Worm (Caenorhabditis elegans): ENCODE data around the gene C24A8.6.

DNA sequence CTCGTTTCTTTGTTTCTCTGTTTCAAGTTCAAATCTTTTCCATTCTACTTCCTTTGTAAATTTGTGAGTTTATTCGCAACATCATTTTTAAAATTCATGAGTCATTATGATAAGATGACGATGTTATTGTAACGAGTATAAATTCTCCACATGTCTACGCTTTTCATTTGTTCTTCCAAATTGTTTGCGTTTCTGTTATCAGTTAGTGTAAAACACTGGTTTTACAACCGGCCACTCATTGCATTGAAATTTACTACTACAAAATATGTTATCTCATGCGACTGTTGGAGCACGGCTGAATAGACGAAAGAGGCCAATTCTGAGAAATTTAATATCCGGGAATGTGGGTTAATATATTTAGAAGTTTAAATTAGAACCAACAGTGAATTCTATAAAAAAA is 49.8 kb downstream of the C24A8.6 start, which contains the start of gene C52B9.19:
- TF ChIP-seq nhr-76 (tag; optimal IDR thresholded peaks at IDR 0.05), result no peak
- TF ChIP-seq unc-62 (GFP tag; optimal IDR thresholded peaks at IDR 0.05), result no peak
- TF ChIP-seq nhr-28 (tag; optimal IDR thresholded peaks at IDR 0.05), result no peak
- TF ChIP-seq lin-13 (tag; optimal IDR thresholded peaks at IDR 0.05), result no peak
- no peak for TF ChIP-seq pha-4 (tag; optimal IDR thresholded peaks at IDR 0.05)
- no peak for TF ChIP-seq mep-1 (tag; optimal IDR thresholded peaks at IDR 0.05)
- TF ChIP-seq hlh-1 (tag; optimal IDR thresholded peaks at IDR 0.05), result no peak
- no peak for TF ChIP-seq mls-2 (tag; optimal IDR thresholded peaks at IDR 0.05)
- no peak for TF ChIP-seq elt-1 (tag; optimal IDR thresholded peaks at IDR 0.05; ENCODE audit: borderline replicate concordance, insufficient read depth)
- TF ChIP-seq lsy-2 (tag; optimal IDR thresholded peaks at IDR 0.05), result no peak
- TF ChIP-seq lin-32 (GFP tag; optimal IDR thresholded peaks at IDR 0.05), result no peak
- no peak for TF ChIP-seq mab-5 (tag; optimal IDR thresholded peaks at IDR 0.05)
